Fruit fly (Drosophila melanogaster) whole organism, embryonic: ENCODE data around the gene Galphai.

Experiments
- Ada2b ChIP-seq: fragments of 200-800 bp; sonication (Bioruptor generic); IDR thresholded peaks from 2 replicates; pipeline ENCODE4 v1.3.6; 2022; ENCODE audit warnings: missing biosample characterization, missing genetic modification characterization
- Atf6 ChIP-seq: fragments of 200-800 bp; sonication (Bioruptor generic); IDR thresholded peaks from 2 replicates; pipeline ENCODE4 v1.3.6; 2022; ENCODE audit warnings: missing biosample characterization, missing genetic modification characterization
- CG10321 ChIP-seq: fragments of 200-800 bp; sonication (Bioruptor generic); IDR thresholded peaks from 2 replicates; pipeline ENCODE4 v1.3.6; 2022; ENCODE audit warnings: missing biosample characterization, missing genetic modification characterization
- CG11695 ChIP-seq: fragments of 200-800 bp; sonication (Bioruptor generic); IDR thresholded peaks from 3 replicates; pipeline ENCODE4 v1.3.6; 2022; ENCODE audit warnings: missing biosample characterization, missing genetic modification characterization
- CG11723 ChIP-seq: fragments of 200-800 bp; sonication (Bioruptor generic); optimal IDR thresholded peaks from 2 replicates; lab custom pipeline; 2017; ENCODE audit warnings: missing biosample characterization, mild to moderate bottlenecking, missing genetic modification characterization
- CG12236 ChIP-seq: fragments of 200-800 bp; sonication (Bioruptor generic); optimal IDR thresholded peaks from 2 replicates; lab custom pipeline; 2016; ENCODE audit warnings: missing biosample characterization, missing genetic modification characterization
- CG12942 ChIP-seq: fragments of 200-800 bp; sonication (Bioruptor generic); optimal IDR thresholded peaks from 3 replicates; lab custom pipeline; 2016; ENCODE audit warnings: missing biosample characterization, missing genetic modification characterization
- CG15479 ChIP-seq: fragments of 200-800 bp; sonication (Bioruptor generic); optimal IDR thresholded peaks from 3 replicates; lab custom pipeline; 2019; ENCODE audit warnings: missing biosample characterization, mild to moderate bottlenecking, missing genetic modification characterization, moderate library complexity
- CG30403 ChIP-seq: fragments of 200-800 bp; sonication (Bioruptor generic); optimal IDR thresholded peaks from 3 replicates; lab custom pipeline; 2016; ENCODE audit warnings: missing biosample characterization, missing genetic modification characterization
- CG30431 ChIP-seq: fragments of 200-800 bp; sonication (Bioruptor generic); optimal IDR thresholded peaks from 2 replicates; lab custom pipeline; 2017; ENCODE audit warnings: missing biosample characterization, missing genetic modification characterization
- CG31224 ChIP-seq: fragments of 200-800 bp; sonication (Bioruptor generic); IDR thresholded peaks from 2 replicates; pipeline ENCODE4 v1.3.6; 2022; ENCODE audit warnings: missing biosample characterization, missing genetic modification characterization
- CG3407 ChIP-seq: fragments of 200-800 bp; sonication (Bioruptor generic); optimal IDR thresholded peaks from 2 replicates; lab custom pipeline; 2018; ENCODE audit warnings: missing biosample characterization, mild to moderate bottlenecking, missing genetic modification characterization
- CG3838 ChIP-seq: fragments of 200-800 bp; sonication (Bioruptor generic); optimal IDR thresholded peaks from 3 replicates; lab custom pipeline; 2016; ENCODE audit warnings: missing biosample characterization, missing genetic modification characterization
- CG4360 ChIP-seq: fragments of 200-800 bp; sonication (Bioruptor generic); IDR thresholded peaks from 2 replicates; pipeline ENCODE4 v1.3.6; 2022; ENCODE audit warnings: missing biosample characterization, missing genetic modification characterization
- CG4617 ChIP-seq: fragments of 200-800 bp; sonication (Bioruptor generic); optimal IDR thresholded peaks from 3 replicates; lab custom pipeline; 2016; ENCODE audit warnings: missing biosample characterization, missing genetic modification characterization, borderline replicate concordance
- CG7839 ChIP-seq: fragments of 200-800 bp; sonication (Bioruptor generic); optimal IDR thresholded peaks from 3 replicates; lab custom pipeline; 2018; ENCODE audit warnings: missing biosample characterization, mild to moderate bottlenecking, missing genetic modification characterization, moderate library complexity
- CG7987 ChIP-seq: fragments of 200-800 bp; sonication (Bioruptor generic); optimal IDR thresholded peaks from 2 replicates; lab custom pipeline; 2018; ENCODE audit warnings: missing biosample characterization, mild to moderate bottlenecking, missing genetic modification characterization, moderate library complexity
- CG8944 ChIP-seq: fragments of 200-800 bp; sonication (Bioruptor generic); optimal IDR thresholded peaks from 3 replicates; lab custom pipeline; 2016; ENCODE audit warnings: missing biosample characterization, missing genetic modification characterization
- CG9609 ChIP-seq: fragments of 200-800 bp; sonication (Bioruptor generic); optimal IDR thresholded peaks from 3 replicates; lab custom pipeline; 2016; ENCODE audit warnings: missing biosample characterization, missing genetic modification characterization
- CG9727 ChIP-seq: fragments of 200-800 bp; sonication (Bioruptor generic); optimal IDR thresholded peaks from 3 replicates; lab custom pipeline; 2017; ENCODE audit warnings: missing biosample characterization, mild to moderate bottlenecking, missing genetic modification characterization
- CrebB ChIP-seq: fragments of 200-800 bp; sonication (Bioruptor generic); optimal IDR thresholded peaks from 3 replicates; lab custom pipeline; 2018; ENCODE audit warnings: missing biosample characterization, mild to moderate bottlenecking, missing genetic modification characterization
- D19A ChIP-seq: fragments of 200-800 bp; optimal IDR thresholded peaks from 3 replicates; lab custom pipeline; 2019; ENCODE audit warnings: missing biosample characterization, mild to moderate bottlenecking, missing genetic modification characterization, moderate library complexity
- Dbx ChIP-seq: fragments of 200-800 bp; sonication (Bioruptor generic); IDR thresholded peaks from 3 replicates; pipeline ENCODE4 v1.3.6; 2022; ENCODE audit warnings: missing biosample characterization, missing genetic modification characterization
- Dref ChIP-seq: fragments of 200-800 bp; sonication (Bioruptor generic); IDR thresholded peaks from 2 replicates; pipeline ENCODE4 v1.3.6; 2022; ENCODE audit warnings: missing biosample characterization, missing genetic modification characterization
- Ets65A ChIP-seq: fragments of 200-800 bp; sonication (Bioruptor generic); peaks from one replicate; lab custom pipeline; 2016; ENCODE audit warnings: missing biosample characterization, missing genetic modification characterization
- HLH4C ChIP-seq: fragments of 200-800 bp; sonication (Bioruptor generic); IDR thresholded peaks from 3 replicates; pipeline ENCODE4 v1.3.6; 2022; ENCODE audit warnings: missing biosample characterization, missing genetic modification characterization; ENCODE audit not compliant: partially characterized antibody
- HLH54F ChIP-seq: fragments of 200-800 bp; sonication (Bioruptor generic); optimal IDR thresholded peaks from 3 replicates; lab custom pipeline; 2016; ENCODE audit warnings: missing biosample characterization, missing genetic modification characterization
- Med ChIP-seq: fragments of 200-800 bp; sonication (Bioruptor generic); peaks from one replicate; lab custom pipeline; 2016; ENCODE audit warnings: missing biosample characterization, missing genetic modification characterization, mild to moderate bottlenecking, inconsistent platforms, moderate library complexity
- PHDP ChIP-seq: fragments of 200-800 bp; sonication (Bioruptor generic); optimal IDR thresholded peaks from 3 replicates; lab custom pipeline; 2018; ENCODE audit warnings: missing biosample characterization, mild to moderate bottlenecking, missing genetic modification characterization, moderate library complexity
- Taf1 ChIP-seq: fragments of 200-800 bp; sonication (Bioruptor generic); IDR thresholded peaks from 2 replicates; pipeline ENCODE4 v1.3.6; 2022; ENCODE audit warnings: missing biosample characterization, missing genetic modification characterization
- YL-1 ChIP-seq: fragments of 200-800 bp; sonication (Bioruptor generic); optimal IDR thresholded peaks from 3 replicates; lab custom pipeline; 2017; ENCODE audit warnings: missing biosample characterization, mild to moderate bottlenecking, missing genetic modification characterization
- ara ChIP-seq: fragments of 200-800 bp; sonication (Bioruptor generic); IDR thresholded peaks from 2 replicates; pipeline ENCODE4 v1.3.6; 2022; ENCODE audit warnings: missing biosample characterization, missing genetic modification characterization
- br ChIP-seq: fragments of >200 bp; optimal IDR thresholded peaks from 2 replicates; lab custom pipeline; 2017
- chif ChIP-seq, 2 experiments: fragments of 200-800 bp; sonication (Bioruptor generic); optimal IDR thresholded peaks; 3 replicates each; lab custom pipeline; 2016; ENCODE audit warnings: missing biosample characterization in 2 of 2, missing genetic modification characterization in 2 of 2
- chm ChIP-seq: fragments of 200-800 bp; sonication (Bioruptor generic); IDR thresholded peaks from 2 replicates; pipeline ENCODE4 v1.3.6; 2022; ENCODE audit warnings: missing biosample characterization, missing genetic modification characterization
- crc ChIP-seq: fragments of 200-800 bp; sonication (Bioruptor generic); optimal IDR thresholded peaks from 2 replicates; lab custom pipeline; 2016; ENCODE audit warnings: missing biosample characterization, missing genetic modification characterization
- dmrt11E ChIP-seq: fragments of 200-800 bp; sonication (Bioruptor generic); optimal IDR thresholded peaks from 3 replicates; lab custom pipeline; 2018; ENCODE audit warnings: missing biosample characterization, mild to moderate bottlenecking, missing genetic modification characterization, moderate library complexity
- exex ChIP-seq: fragments of 200-800 bp; sonication (Bioruptor generic); optimal IDR thresholded peaks from 4 replicates; lab custom pipeline; 2018; ENCODE audit warnings: missing biosample characterization, mild to moderate bottlenecking, missing genetic modification characterization, moderate library complexity
- gt ChIP-seq: fragments of 200-800 bp; sonication (Bioruptor generic); IDR thresholded peaks from 2 replicates; pipeline ENCODE4 v1.3.6; 2022; ENCODE audit warnings: missing biosample characterization, missing genetic modification characterization
- jigr1 ChIP-seq: fragments of 200-800 bp; sonication (Bioruptor generic); IDR thresholded peaks from 3 replicates; pipeline ENCODE4 v1.3.6; 2022; ENCODE audit warnings: missing biosample characterization, missing genetic modification characterization
- mld ChIP-seq: fragments of 200-800 bp; sonication (Bioruptor generic); IDR thresholded peaks from 3 replicates; pipeline ENCODE4 v1.3.6; 2022; ENCODE audit warnings: missing biosample characterization, missing genetic modification characterization; ENCODE audit not compliant: partially characterized antibody
- nom ChIP-seq: fragments of 200-800 bp; sonication (Bioruptor generic); optimal IDR thresholded peaks from 2 replicates; lab custom pipeline; 2017; ENCODE audit warnings: missing biosample characterization, missing genetic modification characterization, mild to moderate bottlenecking, moderate library complexity, missing genetic modification reagents
- ro ChIP-seq: fragments of 200-800 bp; sonication (Bioruptor generic); IDR thresholded peaks from 2 replicates; pipeline ENCODE4 v1.3.6; 2022; ENCODE audit warnings: missing biosample characterization, missing genetic modification characterization
- run ChIP-seq: fragments of 200-800 bp; sonication (Bioruptor generic); optimal IDR thresholded peaks from 3 replicates; lab custom pipeline; 2018; ENCODE audit warnings: missing biosample characterization, mild to moderate bottlenecking, missing genetic modification characterization
- salm ChIP-seq: fragments of 200-800 bp; sonication (Bioruptor generic); optimal IDR thresholded peaks from 2 replicates; lab custom pipeline; 2018; ENCODE audit warnings: missing biosample characterization, mild to moderate bottlenecking, missing genetic modification characterization
- scrt ChIP-seq: fragments of 200-800 bp; sonication (Bioruptor generic); optimal IDR thresholded peaks from 2 replicates; lab custom pipeline; 2018; ENCODE audit warnings: missing biosample characterization, mild to moderate bottlenecking, missing genetic modification characterization, moderate library complexity
- sisA ChIP-seq: fragments of 200-800 bp; sonication (Bioruptor generic); IDR thresholded peaks from 2 replicates; pipeline ENCODE4 v1.3.6; 2022; ENCODE audit warnings: missing biosample characterization, missing genetic modification characterization
- tx ChIP-seq: fragments of 200-800 bp; sonication (Bioruptor generic); optimal IDR thresholded peaks from 2 replicates; lab custom pipeline; 2016; ENCODE audit warnings: missing biosample characterization, missing genetic modification characterization
- usp ChIP-seq: fragments of >200 bp; optimal IDR thresholded peaks from 2 replicates; lab custom pipeline; 2017; ENCODE audit warnings: missing biosample characterization, missing genetic modification characterization

Gene Galphai

dm6 chr3L:6955254-6956229 is 24.3 kb downstream of the Galphai start, which contains the start of the genes CG10077 and CG9948 (continued):
- TF ChIP-seq crc (peak; percentile 44), gt (peak; percentile 68), PHDP (tag; lab: Kevin White, UChicago) (peak; percentile 92), CG30431 (GFP tag; lab: Kevin White, UChicago) (no peak), jigr1 (GFP tag; lab: Robert Waterston, UW) (peak; percentile 74; the same call in 1 of the 3 replicates), CG15479 (GFP tag; lab: Kevin White, UChicago) (no peak), CG30403 (GFP tag; lab: Kevin White, UChicago) (peak; percentile 87), CG7987 (peak; percentile 79), chm (GFP tag; lab: Robert Waterston, UW) (peak; percentile 90), Med (GFP tag; lab: Kevin White, UChicago) (peak; percentile 90), run (tag; lab: Kevin White, UChicago) (no peak), tx (peak; percentile 9), D19A (tag; lab: Kevin White, UChicago) (peak; percentile 86), Ada2b (GFP tag; lab: Robert Waterston, UW) (peak; percentile 94), Dbx (GFP tag; lab: Robert Waterston, UW) (peak; percentile 91), CG10321 (peak; percentile 78), CG7839 (tag; lab: Kevin White, UChicago) (peak; percentile 93), dmrt11E (peak; percentile 89), YL-1 (GFP tag; lab: Kevin White, UChicago) (peak; percentile 87), salm (tag; lab: Kevin White, UChicago) (peak; percentile 85), Atf6 (peak; percentile 93), Taf1 (GFP tag; lab: Robert Waterston, UW) (peak; percentile 85), CG9727 (peak; percentile 85), Dref (GFP tag; lab: Robert Waterston, UW) (peak; percentile 87), ro (peak; percentile 53; the same call in 1 of the 2 replicates), CG11695 (GFP tag; lab: Robert Waterston, UW) (peak; percentile 85), HLH4C (GFP tag; lab: Robert Waterston, UW) (peak; percentile 89), CG9609 (GFP tag; lab: Kevin White, UChicago) (peak; percentile 22), exex (no peak), chif (GFP tag; optimal IDR thresholded peaks at IDR 0.05; lab: Kevin White, UChicago) (peak; percentile 32 to 77), CG12236 (peak; percentile 33), CG4617 (GFP tag; lab: Kevin White, UChicago) (peak; percentile 82), CG8944 (peak; percentile 11), ara (GFP tag; lab: Robert Waterston, UW) (peak; percentile 86), CG31224 (GFP tag; lab: Robert Waterston, UW) (peak; percentile 63), CG4360 (GFP tag; lab: Robert Waterston, UW) (peak; percentile 56), CG12942 (GFP tag; lab: Kevin White, UChicago) (peak; percentile 66), CG3838 (GFP tag; lab: Kevin White, UChicago) (peak; percentile 27), mld (GFP tag; lab: Robert Waterston, UW) (peak; percentile 68; the same call in 1 of the 3 replicates), nom (peak; percentile 83), sisA (GFP tag; lab: Robert Waterston, UW) (peak; percentile 93), CrebB (peak; percentile 84), usp (GFP tag; lab: Kevin White, UChicago) (no peak), scrt (GFP tag; lab: Kevin White, UChicago) (peak; percentile 65), CG3407 (GFP tag; lab: Kevin White, UChicago) (peak; percentile 78), br (lab: Kevin White, UChicago) (no peak), HLH54F (GFP tag; lab: Kevin White, UChicago) (peak; percentile 51), Ets65A (GFP tag; lab: Kevin White, UChicago) (peak; percentile 87), CG11723 (GFP tag; lab: Kevin White, UChicago) (peak; percentile 69)
